Fruit fly (Drosophila melanogaster): ENCODE results near the gene CG5877.

The CG5877 gene

dm6 chrX:15305975-15306909 lies 13.4 kb downstream of the CG5877 start:
- TF ChIP-seq Sin3A (optimal IDR thresholded peaks at IDR 0.05) (no peak), insv (optimal IDR thresholded peaks at IDR 0.05) (no peak), h (optimal IDR thresholded peaks at IDR 0.05) (no peak), ttk (optimal IDR thresholded peaks at IDR 0.05) (no peak), Myc (optimal IDR thresholded peaks at IDR 0.05) (no peak), psq (optimal IDR thresholded peaks at IDR 0.05) (no peak)

DNA sequence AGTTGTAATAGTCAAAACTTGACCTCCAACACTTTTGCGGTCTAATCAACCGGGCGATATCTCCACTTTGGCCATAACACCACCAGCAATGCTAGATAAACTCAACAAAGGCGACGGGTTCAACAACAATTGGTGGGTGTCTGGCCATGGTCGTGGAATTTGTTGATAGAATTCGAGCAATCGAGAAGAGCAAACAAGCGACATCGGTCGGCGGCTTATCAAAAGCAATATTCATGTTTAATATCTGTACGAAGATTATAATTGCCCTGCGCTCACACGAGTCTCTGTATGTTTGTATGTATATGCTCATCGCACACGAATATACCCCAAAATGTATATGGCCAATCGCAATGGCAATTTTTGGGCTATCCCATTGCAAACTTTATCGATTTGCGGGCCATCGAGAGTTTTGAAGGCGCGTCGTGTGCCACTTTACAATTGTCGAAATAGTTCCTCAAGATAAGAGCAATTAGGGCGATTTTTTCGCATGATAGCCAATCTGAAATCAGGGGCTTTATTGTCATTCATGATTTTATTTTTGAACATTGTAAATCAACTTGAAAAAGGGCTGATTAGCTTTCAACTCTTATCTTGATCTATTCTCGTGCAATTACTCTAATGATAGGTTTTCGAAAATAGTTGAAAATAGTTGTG lies 14.8 kb downstream of the CG5877 start:
- TF ChIP-seq h (optimal IDR thresholded peaks at IDR 0.05) (no peak), Sin3A (optimal IDR thresholded peaks at IDR 0.05) (no peak), insv (optimal IDR thresholded peaks at IDR 0.05) (no peak), psq (optimal IDR thresholded peaks at IDR 0.05) (no peak)

DNA sequence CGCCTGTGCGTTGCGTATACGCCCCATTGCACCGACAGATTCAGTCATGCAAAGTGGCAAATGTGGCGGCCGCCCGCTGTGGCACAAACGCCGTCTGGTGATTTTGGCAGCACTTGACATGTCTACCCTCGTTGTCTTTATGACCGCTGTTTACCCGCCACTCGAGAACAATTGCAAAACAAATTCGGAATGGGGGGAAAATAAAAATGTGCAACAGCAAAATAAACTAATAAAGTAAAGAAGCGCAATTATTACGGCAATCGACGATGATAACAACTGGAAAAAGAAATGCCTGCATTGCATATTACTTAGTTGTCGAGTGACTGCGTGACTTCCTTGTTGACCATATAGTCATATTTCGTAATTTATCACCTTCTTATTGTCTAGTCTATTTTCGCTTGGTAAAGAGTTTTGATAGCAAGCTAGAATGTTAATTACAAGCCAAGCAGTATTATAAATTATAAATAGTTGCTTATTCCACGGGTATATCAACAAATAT lies 15.7 kb downstream of the CG5877 start:
- TF ChIP-seq insv (optimal IDR thresholded peaks at IDR 0.05) (no peak), Sin3A (optimal IDR thresholded peaks at IDR 0.05) (no peak), h (optimal IDR thresholded peaks at IDR 0.05) (no peak), Myc (optimal IDR thresholded peaks at IDR 0.05) (no peak), ttk (optimal IDR thresholded peaks at IDR 0.05) (no peak), psq (optimal IDR thresholded peaks at IDR 0.05) (no peak)

DNA sequence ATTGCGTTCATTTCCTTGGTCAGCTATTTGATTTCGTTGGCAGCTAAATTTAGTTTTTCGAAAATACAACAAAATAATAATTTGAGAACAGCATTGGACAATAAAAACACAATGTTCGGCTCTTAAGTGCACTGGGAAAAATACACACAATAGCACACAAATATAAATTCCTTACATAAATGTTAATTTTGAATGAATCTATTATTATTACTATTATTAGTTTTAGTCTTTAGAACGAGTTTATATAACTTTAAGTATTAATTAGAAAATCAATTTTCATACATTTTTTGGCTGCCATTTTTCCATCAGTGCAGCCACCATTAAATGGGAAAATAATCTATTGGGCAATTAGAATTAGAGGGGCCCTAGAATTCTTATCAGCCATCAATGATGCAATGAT lies 17.1 kb downstream of the CG5877 start:
- TF ChIP-seq insv (optimal IDR thresholded peaks at IDR 0.05): no peak
- TF ChIP-seq Myc (optimal IDR thresholded peaks at IDR 0.05): no peak
- no peak for TF ChIP-seq psq (optimal IDR thresholded peaks at IDR 0.05)
- no peak for TF ChIP-seq h (optimal IDR thresholded peaks at IDR 0.05)
- no peak for TF ChIP-seq ttk (optimal IDR thresholded peaks at IDR 0.05)
- no peak for TF ChIP-seq Sin3A (optimal IDR thresholded peaks at IDR 0.05)

- TF ChIP-seq insv (optimal IDR thresholded peaks at IDR 0.05) (no peak), Sin3A (optimal IDR thresholded peaks at IDR 0.05) (no peak), h (optimal IDR thresholded peaks at IDR 0.05) (no peak), Myc (optimal IDR thresholded peaks at IDR 0.05) (no peak), psq (optimal IDR thresholded peaks at IDR 0.05) (no peak), ttk (optimal IDR thresholded peaks at IDR 0.05) (no peak)
Observed at dm6 chrX:15312074-15312881, 19.4 kb downstream of the CG5877 start.

DNA sequence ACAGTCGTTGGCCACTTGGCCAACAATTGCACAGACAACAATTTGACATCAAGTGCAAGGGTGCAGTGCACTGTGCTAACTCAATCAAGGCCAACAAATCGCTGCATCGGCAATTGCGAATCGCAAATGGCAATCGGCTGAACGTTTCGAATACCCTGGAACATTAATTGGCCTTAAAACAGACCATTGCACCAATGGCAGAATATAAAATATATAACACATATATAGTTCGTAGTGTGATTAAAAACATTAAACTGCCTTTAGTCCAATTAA lies 20.0 kb downstream of the CG5877 start:
- TF ChIP-seq Myc (optimal IDR thresholded peaks at IDR 0.05) (no peak), ttk (optimal IDR thresholded peaks at IDR 0.05) (no peak), h (optimal IDR thresholded peaks at IDR 0.05) (no peak), Sin3A (optimal IDR thresholded peaks at IDR 0.05) (no peak), insv (optimal IDR thresholded peaks at IDR 0.05) (no peak), psq (optimal IDR thresholded peaks at IDR 0.05) (no peak)

DNA sequence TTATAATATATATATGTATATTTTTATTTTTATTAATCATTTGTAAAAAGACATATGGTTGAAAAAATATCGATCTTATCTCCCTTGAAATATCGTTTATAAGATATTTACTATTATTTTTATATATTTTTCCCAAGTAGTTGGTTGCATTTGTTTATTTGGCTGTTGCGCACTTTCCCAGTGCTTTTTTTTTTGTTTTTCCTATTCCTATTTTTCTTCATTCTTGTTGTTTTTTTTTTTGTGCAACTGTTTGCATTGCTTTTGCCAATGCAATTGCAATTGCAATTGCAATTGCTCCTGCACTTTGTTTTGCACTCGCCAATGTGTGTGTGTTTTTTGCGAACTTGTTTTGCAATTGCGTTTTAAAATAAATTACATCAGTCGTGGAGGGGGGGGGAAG lies 20.6 kb downstream of the CG5877 start:
- TF ChIP-seq h (optimal IDR thresholded peaks at IDR 0.05) (no peak), ttk (optimal IDR thresholded peaks at IDR 0.05) (no peak), psq (optimal IDR thresholded peaks at IDR 0.05) (no peak), Sin3A (optimal IDR thresholded peaks at IDR 0.05) (no peak), Myc (optimal IDR thresholded peaks at IDR 0.05) (no peak), insv (optimal IDR thresholded peaks at IDR 0.05) (no peak)

DNA sequence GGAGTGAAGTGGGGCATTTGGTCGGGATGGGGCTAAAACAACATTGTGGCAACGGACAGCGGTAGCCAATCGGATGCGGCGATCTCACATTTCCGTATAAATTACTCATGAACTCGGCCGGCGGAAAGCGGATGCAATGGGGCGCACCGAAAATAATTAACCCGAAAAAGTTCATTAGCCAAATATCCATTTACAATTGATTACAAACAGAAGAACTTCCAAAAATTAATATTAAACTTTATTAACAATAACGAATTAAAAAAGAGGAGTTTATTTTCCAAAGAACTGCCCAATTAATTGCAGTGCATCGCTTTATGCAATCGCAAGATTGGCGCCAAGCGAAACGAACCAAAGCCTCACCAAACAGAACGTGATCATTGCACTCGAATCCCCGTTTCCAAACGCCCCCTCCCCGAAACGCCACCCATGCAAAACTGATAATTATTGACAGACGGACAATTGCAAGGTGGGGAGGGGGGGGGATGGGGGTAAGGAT lies 21.0 kb downstream of the CG5877 start:
- no peak for TF ChIP-seq Myc (optimal IDR thresholded peaks at IDR 0.05)
- TF ChIP-seq insv (optimal IDR thresholded peaks at IDR 0.05): no peak
- TF ChIP-seq Sin3A (optimal IDR thresholded peaks at IDR 0.05): no peak
- no peak for TF ChIP-seq h (optimal IDR thresholded peaks at IDR 0.05)
- no peak for TF ChIP-seq ttk (optimal IDR thresholded peaks at IDR 0.05)
- no peak for TF ChIP-seq psq (optimal IDR thresholded peaks at IDR 0.05)

- TF ChIP-seq Sin3A (optimal IDR thresholded peaks at IDR 0.05) (no peak), insv (optimal IDR thresholded peaks at IDR 0.05) (no peak), psq (optimal IDR thresholded peaks at IDR 0.05) (no peak), Myc (optimal IDR thresholded peaks at IDR 0.05) (no peak), h (optimal IDR thresholded peaks at IDR 0.05) (no peak), ttk (optimal IDR thresholded peaks at IDR 0.05) (no peak)
Observed at dm6 chrX:15319290-15319689, 26.5 kb downstream of the CG5877 start, which contains the start of gene Top1. Gene Top1, plus strand, starts transcription at chrX:15319479.

DNA sequence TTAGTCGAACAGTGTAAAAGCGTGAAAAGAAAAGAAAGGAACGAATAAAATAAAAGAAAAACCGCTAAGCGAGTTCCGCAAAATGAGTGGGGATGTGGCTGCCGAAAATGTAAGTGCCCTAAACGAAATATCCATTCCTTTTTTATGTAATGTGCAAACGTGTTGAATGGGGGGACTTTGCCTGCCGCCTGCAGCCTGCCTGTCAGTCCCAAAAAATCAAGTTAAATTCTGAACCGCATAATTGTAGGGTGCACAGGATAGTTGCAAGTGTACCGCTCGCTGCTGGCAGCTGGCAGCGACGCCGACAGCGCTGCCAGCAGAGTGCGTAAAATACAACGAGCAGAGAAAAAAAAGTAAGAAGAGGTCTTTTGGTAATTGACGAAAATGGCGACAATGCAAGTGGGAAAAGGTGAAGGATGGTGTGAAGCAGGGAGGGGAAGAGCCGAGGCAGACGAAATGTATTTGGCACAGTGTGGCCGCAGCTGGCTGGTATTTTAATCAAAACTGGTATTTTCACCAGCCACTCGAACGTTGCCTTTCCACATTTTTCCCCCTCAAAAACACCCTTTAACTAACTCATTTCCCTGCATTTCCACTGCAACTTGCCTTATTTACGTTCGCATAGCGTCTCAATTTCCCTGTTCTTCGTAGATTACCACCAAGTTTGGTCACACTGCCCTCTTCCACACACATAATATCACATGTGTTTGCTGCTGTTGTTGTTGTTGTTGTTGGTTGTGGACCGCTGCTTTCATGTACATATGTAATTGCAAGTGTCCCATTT lies 27.1 kb downstream of the CG5877 start:
- no peak for TF ChIP-seq insv (optimal IDR thresholded peaks at IDR 0.05)
- TF ChIP-seq psq (optimal IDR thresholded peaks at IDR 0.05): no peak
- TF ChIP-seq ttk (optimal IDR thresholded peaks at IDR 0.05): no peak
- no peak for TF ChIP-seq h (optimal IDR thresholded peaks at IDR 0.05)
- TF ChIP-seq Myc (optimal IDR thresholded peaks at IDR 0.05): no peak
- no peak for TF ChIP-seq Sin3A (optimal IDR thresholded peaks at IDR 0.05)

DNA sequence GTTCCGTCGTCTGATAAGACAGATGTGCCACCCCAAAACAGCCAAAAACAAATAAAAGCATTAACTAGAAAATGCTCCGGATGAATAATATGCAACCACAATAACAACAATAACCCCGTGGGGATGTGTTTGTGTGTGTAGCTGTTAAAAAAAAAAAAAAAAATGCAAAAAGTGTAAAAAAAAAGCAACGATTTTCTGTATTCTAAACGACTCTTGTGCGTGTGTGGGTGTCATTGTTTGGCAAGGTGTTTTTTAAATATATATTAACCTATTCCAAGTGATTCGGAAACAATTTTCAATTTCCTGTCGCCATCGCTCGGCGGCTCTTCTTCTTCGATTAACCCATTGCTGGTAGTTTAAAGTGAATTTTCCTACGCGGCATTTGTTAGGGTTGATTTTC lies 27.7 kb downstream of the CG5877 start:
- no peak for TF ChIP-seq h (optimal IDR thresholded peaks at IDR 0.05)
